Fruit fly (Drosophila melanogaster): ENCODE measurements around the gene cno.
A peak's percentile ranks its signal among the peaks of the same experiment; 100 is the strongest.

DNA sequence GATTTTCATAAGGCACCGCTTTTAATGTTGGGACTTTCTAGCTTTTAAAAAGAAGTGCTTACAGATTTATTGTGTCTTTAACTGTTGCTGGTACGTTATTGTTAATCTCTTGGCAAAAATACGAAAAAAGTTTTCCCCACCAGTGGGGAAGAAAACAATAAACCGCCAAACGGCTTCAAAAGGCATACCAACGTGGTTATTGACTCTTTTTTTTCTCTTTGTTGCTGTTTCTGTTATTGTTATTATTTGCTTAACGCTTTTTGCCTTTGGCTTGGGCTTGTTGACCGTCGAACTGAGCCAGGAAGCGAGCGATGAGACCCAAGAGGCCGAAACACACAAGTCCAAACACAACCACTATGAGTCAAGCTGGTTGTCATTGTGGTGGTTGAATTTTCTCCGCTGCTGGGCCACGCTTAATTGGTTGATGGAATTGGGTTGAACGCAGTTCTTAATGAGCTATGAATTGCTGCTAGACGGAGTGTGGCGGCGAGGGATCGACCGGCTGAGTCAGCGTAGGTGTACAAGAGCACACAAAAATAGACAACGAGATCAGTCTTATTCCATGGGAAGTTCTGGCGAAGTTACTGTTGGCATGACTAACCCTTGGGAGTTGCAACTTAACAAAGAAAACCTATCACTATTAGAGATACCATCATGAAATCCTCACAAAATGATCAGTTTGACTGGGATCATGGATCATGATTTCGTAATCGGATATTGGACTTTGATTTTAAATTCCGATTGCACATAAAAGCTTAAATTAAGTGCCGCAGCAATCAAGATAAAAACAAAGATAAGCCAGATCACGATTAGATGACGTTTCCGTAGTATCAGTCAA, 9.8 kb downstream of the cno start:
- no peak for TF ChIP-seq Ets96B (tag; optimal IDR thresholded peaks at IDR 0.05)
- TF ChIP-seq Sox102F (GFP tag; optimal IDR thresholded peaks at IDR 0.05) = no peak
- no peak for TF ChIP-seq acj6 (GFP tag; optimal IDR thresholded peaks at IDR 0.05)
- no peak for TF ChIP-seq CG15336 (GFP tag; IDR thresholded peaks at IDR 0.05)
- no peak for TF ChIP-seq dac (GFP tag; optimal IDR thresholded peaks at IDR 0.05)
- peak; percentile 63 for TF ChIP-seq fkh (GFP tag; optimal IDR thresholded peaks at IDR 0.05)
- no peak for TF ChIP-seq Ets21C (GFP tag; optimal IDR thresholded peaks at IDR 0.05)
- TF ChIP-seq Eip75B (GFP tag; optimal IDR thresholded peaks at IDR 0.05) = no peak
- TF ChIP-seq CG10631 (GFP tag; optimal IDR thresholded peaks at IDR 0.05) = no peak
